Worm (Caenorhabditis elegans) whole organism, L4/young adult: ENCODE results near the gene C25E10.17.

Source experiments
- W03F9.2 ChIP-seq: fragments of 150-350 bp; optimal IDR thresholded peaks from 2 replicates; lab custom pipeline; 2014; ENCODE audit warnings: missing biosample characterization, missing genetic modification characterization
- dao-5 ChIP-seq: sonication (generic microtip); optimal IDR thresholded peaks from 2 replicates; lab custom pipeline; 2016; ENCODE audit warnings: missing genotype, missing genetic modification characterization, moderate library complexity, missing compliant biosample characterization
- him-1 ChIP-seq: sonication (generic microtip); optimal IDR thresholded peaks from 2 replicates; lab custom pipeline; 2016; ENCODE audit warnings: missing genotype, missing genetic modification reagents, missing genetic modification characterization, missing compliant biosample characterization

- TF ChIP-seq dao-5 (tag; lab: Kevin White, UChicago) = no peak
- TF ChIP-seq him-1 = no peak
- no peak for TF ChIP-seq W03F9.2
These were observed 28.4 kb upstream of the C25E10.17 start for ce11 chrV:9075827-9076226.
